Fruit fly (Drosophila melanogaster) whole organism, adult: Measurements from ENCODE around the gene Phf5a.

Experiments
- CG11617 ChIP-seq: fragments of 200-800 bp; sonication (Bioruptor generic); optimal IDR thresholded peaks from 2 replicates; lab custom pipeline; 2017; ENCODE audit warnings: mild to moderate bottlenecking, missing biosample characterization, missing genetic modification reagents, missing genetic modification characterization
- CG7101 ChIP-seq: fragments of 200-800 bp; sonication (Bioruptor generic); optimal IDR thresholded peaks from 2 replicates; lab custom pipeline; 2018; ENCODE audit warnings: missing biosample characterization, mild to moderate bottlenecking, missing genetic modification characterization, moderate library complexity
- ovo ChIP-seq: fragments of 200-800 bp; sonication (Bioruptor generic); optimal IDR thresholded peaks from 2 replicates; lab custom pipeline; 2016; ENCODE audit warnings: missing biosample characterization, missing genetic modification characterization

dm6 chr2L:6533719-6534118, 43.1 kb upstream of the Phf5a start:
- TF ChIP-seq CG11617 (no peak), CG7101 (no peak), ovo (GFP tag; lab: Kevin White, UChicago) (no peak)
